Worm (Caenorhabditis elegans) whole organism, mixed stage, embryonic: ENCODE data around the gene pdcd-2.

Experiments
- lin-13 ChIP-seq: fragments of 150-350 bp; optimal IDR thresholded peaks from 2 replicates; lab custom pipeline; 2014; ENCODE audit warnings: missing biosample characterization, missing genetic modification characterization
- lin-32 ChIP-seq: fragments of 200-800 bp; sonication (Bioruptor generic); optimal IDR thresholded peaks from 2 replicates; lab custom pipeline; 2018; ENCODE audit warnings: mild to moderate bottlenecking, missing genetic modification characterization, missing compliant biosample characterization
- mab-5 ChIP-seq: fragments of 150-350 bp; optimal IDR thresholded peaks from 2 replicates; lab custom pipeline; 2014; ENCODE audit warnings: missing biosample characterization, missing genetic modification characterization
- nhr-28 ChIP-seq: fragments of 150-350 bp; optimal IDR thresholded peaks from 2 replicates; lab custom pipeline; 2014; ENCODE audit warnings: missing biosample characterization, missing genetic modification characterization
- nhr-76 ChIP-seq: sonication (generic microtip); optimal IDR thresholded peaks from 2 replicates; lab custom pipeline; 2017; ENCODE audit warnings: missing biosample characterization, missing genetic modification characterization
- unc-120 ChIP-seq: sonication (generic microtip); optimal IDR thresholded peaks from 2 replicates; lab custom pipeline; 2017; ENCODE audit warnings: missing genetic modification characterization, missing compliant biosample characterization; ENCODE audit not compliant: poor library complexity, severe bottlenecking
- unc-62 ChIP-seq: fragments of 150-350 bp; optimal IDR thresholded peaks from 2 replicates; lab custom pipeline; 2014; ENCODE audit warnings: missing biosample characterization, missing genetic modification reagents, missing genetic modification characterization

DNA sequence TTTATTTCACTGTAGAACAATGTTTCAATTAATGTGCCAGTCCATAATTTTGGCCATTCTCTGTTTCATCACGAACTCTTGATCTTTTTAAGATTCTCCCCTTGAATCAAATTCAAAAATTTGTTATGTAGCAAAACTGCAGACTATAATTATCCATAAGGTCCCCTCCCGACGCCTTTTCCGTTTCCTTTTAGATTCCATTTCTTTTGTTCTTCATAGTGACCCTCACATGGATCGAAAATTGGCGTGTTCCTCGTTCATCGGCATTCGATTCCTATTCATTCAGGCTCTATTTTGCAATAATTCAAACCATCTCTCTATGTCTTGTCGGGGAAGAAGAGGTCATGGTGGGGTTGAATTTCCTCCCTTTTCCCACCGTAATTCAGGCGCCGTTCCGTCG is 26.6 kb upstream of the pdcd-2 start:
- no peak for TF ChIP-seq unc-120 (tag; lab: Kevin White, UChicago)
- TF ChIP-seq mab-5, result no peak
- TF ChIP-seq nhr-28 (tag; lab: Kevin White, UChicago), result no peak
- no peak for TF ChIP-seq unc-62 (GFP tag; lab: Kevin White, UChicago)
- no peak for TF ChIP-seq nhr-76 (tag; lab: Kevin White, UChicago)
- TF ChIP-seq lin-13, result no peak
- no peak for TF ChIP-seq lin-32 (GFP tag; lab: Kevin White, UChicago)
